Worm (Caenorhabditis elegans) whole organism, L4 larva: ENCODE results near the gene hlh-30.
A peak's percentile ranks its signal among the peaks of the same experiment; 100 is the strongest.

ENCODE experiments used
- D1046.2 ChIP-seq: fragments of 200-800 bp; sonication (Bioruptor generic); IDR thresholded peaks from 2 replicates; pipeline ENCODE4 v1.3.6; 2022; ENCODE audit warnings: missing genetic modification characterization, missing compliant biosample characterization
- F37D6.2 ChIP-seq: sonication (generic microtip); optimal IDR thresholded peaks from 2 replicates; lab custom pipeline; 2016; ENCODE audit warnings: mild to moderate bottlenecking, missing genetic modification characterization, missing compliant biosample characterization
- T20F7.1 ChIP-seq: fragments of 200-800 bp; sonication (Bioruptor generic); optimal IDR thresholded peaks from 2 replicates; lab custom pipeline; 2018; ENCODE audit warnings: mild to moderate bottlenecking, missing genetic modification characterization, missing compliant biosample characterization
- Y48G9A.11 ChIP-seq: fragments of 200-800 bp; sonication (Bioruptor generic); IDR thresholded peaks from 2 replicates; pipeline ENCODE4 v1.3.6; 2022; ENCODE audit warnings: missing genetic modification reagents, missing genetic modification characterization, missing compliant biosample characterization
- Y75B8A.6 ChIP-seq: fragments of 200-800 bp; sonication (Bioruptor generic); IDR thresholded peaks from 2 replicates; pipeline ENCODE4 v1.3.6; 2022; ENCODE audit warnings: missing genetic modification reagents, missing genetic modification characterization, missing compliant biosample characterization
- ZK337.2 ChIP-seq: fragments of 200-800 bp; sonication (Bioruptor generic); IDR thresholded peaks from 2 replicates; pipeline ENCODE4 v1.3.6; 2022; ENCODE audit warnings: missing genetic modification reagents, missing genetic modification characterization, missing compliant biosample characterization
- ama-1 ChIP-seq: fragments of 150-350 bp; optimal IDR thresholded peaks from 2 replicates; lab custom pipeline; 2014; ENCODE audit warnings: inconsistent platforms, mixed read lengths
- ceh-62 ChIP-seq: sonication (generic microtip); optimal IDR thresholded peaks from 2 replicates; lab custom pipeline; 2017; ENCODE audit warnings: missing biosample characterization, missing genetic modification characterization
- ctbp-1 ChIP-seq: fragments of 200-800 bp; sonication (Bioruptor generic); IDR thresholded peaks from 2 replicates; pipeline ENCODE4 v1.3.6; 2022; ENCODE audit warnings: missing genetic modification reagents, missing genetic modification characterization, missing compliant biosample characterization
- daf-12 ChIP-seq: fragments of 150-350 bp; optimal IDR thresholded peaks from 2 replicates; lab custom pipeline; 2014; ENCODE audit warnings: missing biosample characterization, missing genetic modification reagents, missing genetic modification characterization
- daf-19 ChIP-seq: fragments of 200-800 bp; sonication (Bioruptor generic); conservative IDR thresholded peaks from 2 replicates; pipeline ENCODE4 v1.3.6; 2022; ENCODE audit warnings: missing genetic modification characterization, missing compliant biosample characterization
- dmd-9 ChIP-seq: fragments of 200-800 bp; sonication (Bioruptor generic); IDR thresholded peaks from 2 replicates; pipeline ENCODE4 v1.3.6; 2022; ENCODE audit warnings: missing genetic modification reagents, missing genetic modification characterization, missing compliant biosample characterization
- duxl-1 ChIP-seq: sonication (generic microtip); optimal IDR thresholded peaks from 2 replicates; lab custom pipeline; 2016; ENCODE audit warnings: mild to moderate bottlenecking, missing genetic modification characterization, moderate library complexity, missing compliant biosample characterization; ENCODE audit not compliant: poor library complexity
- dve-1 ChIP-seq: sonication (generic microtip); optimal IDR thresholded peaks from 2 replicates; lab custom pipeline; 2017; ENCODE audit warnings: antibody characterized with exemption, mild to moderate bottlenecking, missing genetic modification characterization, missing compliant biosample characterization; ENCODE audit not compliant: insufficient read depth
- fos-1 ChIP-seq: fragments of 150-350 bp; optimal IDR thresholded peaks from 2 replicates; lab custom pipeline; 2014; ENCODE audit warnings: missing biosample characterization, missing genetic modification characterization
- hif-1 ChIP-seq, 2 experiments: sonication (generic microtip); optimal IDR thresholded peaks; 2 replicates each; lab custom pipeline; 2016 to 2017; ENCODE audit warnings: missing compliant biosample characterization in 2 of 2, missing genetic modification characterization in 2 of 2, missing genetic modification reagents in 2 of 2, missing genotype in 2 of 2, mild to moderate bottlenecking in 1 of 2
- hlh-11 ChIP-seq: fragments of 200-800 bp; sonication (Bioruptor generic); optimal IDR thresholded peaks from 2 replicates; lab custom pipeline; 2018; ENCODE audit warnings: mild to moderate bottlenecking, missing genetic modification characterization, missing compliant biosample characterization
- hlh-30 ChIP-seq: sonication (generic microtip); optimal IDR thresholded peaks from 2 replicates; lab custom pipeline; 2017; ENCODE audit warnings: antibody characterized with exemption, mild to moderate bottlenecking, missing genetic modification characterization, missing compliant biosample characterization; ENCODE audit not compliant: insufficient read depth
- hmg-1.1 ChIP-seq: fragments of 200-800 bp; sonication (Bioruptor generic); IDR thresholded peaks from 2 replicates; pipeline ENCODE4 v1.3.6; 2022; ENCODE audit warnings: missing genetic modification reagents, missing genetic modification characterization, missing compliant biosample characterization
- lir-3 ChIP-seq: sonication (generic microtip); optimal IDR thresholded peaks from 2 replicates; lab custom pipeline; 2016; ENCODE audit warnings: mild to moderate bottlenecking, missing genetic modification characterization, missing compliant biosample characterization
- lsy-2 ChIP-seq, 2 experiments: fragments of 150-350 bp in 1 of 2; sonication (generic microtip) in 1 of 2; optimal IDR thresholded peaks; 2 replicates each; lab custom pipeline; 2014 to 2017; ENCODE audit warnings: missing biosample characterization in 2 of 2, missing genetic modification characterization in 2 of 2
- madf-5 ChIP-seq, 2 experiments: fragments of 200-800 bp; sonication (Bioruptor generic); IDR thresholded peaks; 2 replicates each; pipeline ENCODE4 v1.3.6; 2022; ENCODE audit warnings: missing compliant biosample characterization in 2 of 2, missing genetic modification characterization in 2 of 2
- mdl-1 ChIP-seq, 2 experiments: fragments of 150-350 bp in 1 of 2; sonication (generic microtip) in 1 of 2; optimal IDR thresholded peaks; 2 replicates each; lab custom pipeline; 2014 to 2017; ENCODE audit warnings: missing biosample characterization in 2 of 2, missing genetic modification characterization in 2 of 2
- mdt-29 ChIP-seq: fragments of 200-800 bp; sonication (Bioruptor generic); IDR thresholded peaks from 2 replicates; pipeline ENCODE4 v1.3.6; 2022; ENCODE audit warnings: missing genetic modification reagents, missing genetic modification characterization, missing compliant biosample characterization
- mep-1 ChIP-seq: fragments of 150-350 bp; sonication (generic microtip); optimal IDR thresholded peaks from 3 replicates; lab custom pipeline; 2014; ENCODE audit warnings: missing biosample characterization, missing genetic modification characterization
- mes-2 ChIP-seq: sonication (generic microtip); optimal IDR thresholded peaks from 2 replicates; lab custom pipeline; 2016; ENCODE audit warnings: missing genotype, mild to moderate bottlenecking, missing genetic modification characterization, missing compliant biosample characterization; ENCODE audit not compliant: poor library complexity, severe bottlenecking
- mxl-3 ChIP-seq: fragments of 200-800 bp; sonication (Bioruptor generic); optimal IDR thresholded peaks from 2 replicates; lab custom pipeline; 2018; ENCODE audit warnings: mild to moderate bottlenecking, missing genetic modification characterization, missing compliant biosample characterization
- nhr-10 ChIP-seq: fragments of 150-350 bp; optimal IDR thresholded peaks from 2 replicates; lab custom pipeline; 2014; ENCODE audit warnings: missing biosample characterization, missing genetic modification characterization
- nhr-25 ChIP-seq: sonication (generic microtip); optimal IDR thresholded peaks from 2 replicates; lab custom pipeline; 2017; ENCODE audit warnings: missing genetic modification characterization, mild to moderate bottlenecking, missing compliant biosample characterization, antibody characterized with exemption, moderate library complexity, borderline replicate concordance; ENCODE audit not compliant: insufficient read depth
- nhr-28 ChIP-seq: fragments of 150-350 bp; optimal IDR thresholded peaks from 2 replicates; lab custom pipeline; 2014; ENCODE audit warnings: missing biosample characterization, missing genetic modification characterization
- nhr-42 ChIP-seq: fragments of 200-800 bp; sonication (Bioruptor generic); IDR thresholded peaks from 2 replicates; pipeline ENCODE4 v1.3.6; 2022; ENCODE audit warnings: missing genetic modification characterization, missing compliant biosample characterization
- nhr-77 ChIP-seq: fragments of 150-350 bp; optimal IDR thresholded peaks from 2 replicates; lab custom pipeline; 2014; ENCODE audit warnings: missing biosample characterization, missing genetic modification characterization
- pha-4 ChIP-seq, 2 experiments: fragments of 150-350 bp in 1 of 2; fragments of 200-800 bp in 1 of 2; sonication (Bioruptor generic) in 1 of 2; IDR thresholded peaks in 1 of 2; optimal IDR thresholded peaks in 1 of 2; 2 replicates each; pipeline versions ENCODE4 v1.3.6 to Lab custom; 2014 to 2022; ENCODE audit warnings: missing genetic modification characterization in 2 of 2, missing genetic modification reagents in 2 of 2, missing biosample characterization in 1 of 2, missing compliant biosample characterization in 1 of 2
- php-3 ChIP-seq: fragments of 200-800 bp; sonication (Bioruptor generic); IDR thresholded peaks from 2 replicates; pipeline ENCODE4 v1.3.6; 2022; ENCODE audit warnings: missing genetic modification reagents, missing genetic modification characterization, missing compliant biosample characterization
- pqm-1 ChIP-seq: sonication (generic microtip); optimal IDR thresholded peaks from 2 replicates; lab custom pipeline; 2017; ENCODE audit warnings: missing biosample characterization, missing genetic modification characterization
- saeg-2 ChIP-seq: fragments of 200-800 bp; sonication (Bioruptor generic); IDR thresholded peaks from 2 replicates; pipeline ENCODE4 v1.3.6; 2022; ENCODE audit warnings: missing genetic modification reagents, missing genetic modification characterization, missing compliant biosample characterization
- set-16 ChIP-seq: fragments of 200-800 bp; sonication (Bioruptor generic); IDR thresholded peaks from 2 replicates; pipeline ENCODE4 v1.3.6; 2022; ENCODE audit warnings: missing genetic modification reagents, missing genetic modification characterization, missing compliant biosample characterization
- skn-1 ChIP-seq: fragments of 150-350 bp; optimal IDR thresholded peaks from 2 replicates; lab custom pipeline; 2014; ENCODE audit warnings: missing biosample characterization, missing genetic modification characterization
- snpc-1.2 ChIP-seq: fragments of 200-800 bp; sonication (Bioruptor generic); IDR thresholded peaks from 2 replicates; pipeline ENCODE4 v1.3.6; 2022; ENCODE audit warnings: missing genetic modification reagents, missing genetic modification characterization, missing compliant biosample characterization
- tra-1 ChIP-seq: fragments of 200-800 bp; sonication (Bioruptor generic); IDR thresholded peaks from 2 replicates; pipeline ENCODE4 v1.3.6; 2022; ENCODE audit warnings: missing genetic modification reagents, missing genetic modification characterization, missing compliant biosample characterization
- zfp-2 ChIP-seq: sonication (generic microtip); optimal IDR thresholded peaks from 2 replicates; lab custom pipeline; 2016; ENCODE audit warnings: mild to moderate bottlenecking, missing genetic modification characterization, missing compliant biosample characterization
- zip-11 ChIP-seq: fragments of 200-800 bp; sonication (Bioruptor generic); IDR thresholded peaks from 2 replicates; pipeline ENCODE4 v1.3.6; 2022; ENCODE audit warnings: missing genetic modification characterization, missing compliant biosample characterization
- zip-2 ChIP-seq: fragments of 150-350 bp; optimal IDR thresholded peaks from 2 replicates; lab custom pipeline; 2014; ENCODE audit warnings: missing biosample characterization, missing genetic modification characterization

hlh-30 gene

DNA sequence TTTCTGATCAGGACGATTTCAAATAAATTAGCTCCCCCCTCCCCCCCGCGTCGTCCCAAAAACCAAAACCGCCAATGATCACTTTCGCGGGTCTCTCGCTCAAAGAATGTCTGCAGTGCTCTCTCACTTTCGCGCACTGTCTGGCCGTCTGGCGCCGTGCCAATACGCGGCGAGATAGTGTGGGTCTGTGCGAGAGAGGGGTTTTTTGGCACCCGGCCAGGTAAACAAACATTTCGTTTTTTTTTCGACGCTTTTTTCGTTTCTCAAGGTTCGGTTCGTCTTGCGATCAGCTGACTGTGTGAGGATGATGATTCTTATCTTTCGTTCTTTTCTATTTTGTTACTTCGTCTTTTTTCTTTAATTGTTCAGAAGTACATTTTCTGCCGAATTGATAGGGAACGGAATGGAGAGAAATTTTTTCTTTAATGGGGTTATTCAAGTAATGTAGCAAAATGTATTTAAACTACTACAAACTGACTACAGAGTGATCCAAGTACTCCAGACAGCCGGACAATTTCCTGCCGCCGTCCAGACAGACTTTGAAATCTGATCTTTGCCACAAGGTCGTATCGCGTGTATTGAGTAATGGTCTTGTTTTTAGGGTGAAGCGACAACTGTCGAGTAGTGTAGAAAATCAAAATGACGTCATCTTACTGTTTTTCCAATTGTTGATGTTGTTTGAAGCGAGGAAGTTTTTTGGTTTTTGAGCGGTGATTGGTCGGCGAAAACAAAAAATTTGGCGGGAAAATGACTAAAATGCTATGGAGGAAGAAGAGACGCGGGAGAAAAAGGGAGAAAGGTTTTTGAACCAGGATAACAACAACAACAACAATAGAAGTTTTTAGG lies 10.4 kb downstream of the hlh-30 start (continued):
- peak; percentile 46 for TF ChIP-seq nhr-25 (tag; lab: Kevin White, UChicago)
- peak in 1 of 2 experiments; percentile 63 for TF ChIP-seq lsy-2 (tag; optimal IDR thresholded peaks at IDR 0.05; lab: Kevin White, UChicago)
- no peak for TF ChIP-seq ZK337.2
- TF ChIP-seq set-16: peak; percentile 85
- TF ChIP-seq pha-4 (GFP tag; IDR thresholded peaks at IDR 0.05; lab: Robert Waterston, UW): peak; percentile 79
- TF ChIP-seq pha-4 (tag; optimal IDR thresholded peaks at IDR 0.05; lab: Kevin White, UChicago): no peak
- TF ChIP-seq D1046.2 (GFP tag; lab: Robert Waterston, UW): no peak
- TF ChIP-seq dmd-9 (GFP tag; lab: Robert Waterston, UW): no peak
- TF ChIP-seq duxl-1 (tag; lab: Kevin White, UChicago): peak; percentile 23
- TF ChIP-seq mdl-1 (tag; optimal IDR thresholded peaks at IDR 0.05; lab: Kevin White, UChicago): peak in 1 of 2 experiments; percentile 82
- TF ChIP-seq Y48G9A.11 (GFP tag; lab: Robert Waterston, UW): no peak
- no peak for TF ChIP-seq fos-1 (tag; lab: Kevin White, UChicago)
- peak; percentile 90 for TF ChIP-seq dve-1 (tag; lab: Kevin White, UChicago)
- TF ChIP-seq nhr-10 (tag; lab: Kevin White, UChicago): peak; percentile 23
- no peak for TF ChIP-seq daf-19 (GFP tag; lab: Robert Waterston, UW)
- TF ChIP-seq mep-1: peak; percentile 80
- TF ChIP-seq mxl-3 (GFP tag; lab: Kevin White, UChicago): peak; percentile 5
- no peak for TF ChIP-seq mdt-29 (GFP tag; lab: Robert Waterston, UW)
- TF ChIP-seq saeg-2 (GFP tag; lab: Robert Waterston, UW): peak; percentile 14; the same call in 1 of the 2 replicates
- peak; percentile 37; the same call in 1 of the 2 replicates for TF ChIP-seq ctbp-1 (GFP tag; lab: Robert Waterston, UW)
- no peak for TF ChIP-seq T20F7.1
- TF ChIP-seq tra-1 (GFP tag; lab: Robert Waterston, UW): peak; percentile 86
- TF ChIP-seq mes-2 (tag; lab: Kevin White, UChicago): peak; percentile 80
- no peak for TF ChIP-seq lir-3 (tag; lab: Kevin White, UChicago)
- TF ChIP-seq nhr-28: peak; percentile 93
- peak; percentile 93 for TF ChIP-seq hlh-11 (tag; lab: Kevin White, UChicago)
- no peak for TF ChIP-seq nhr-42
- peak; percentile 20 for TF ChIP-seq pqm-1 (tag; lab: Kevin White, UChicago)
- TF ChIP-seq daf-12 (tag; lab: Kevin White, UChicago): no peak
- TF ChIP-seq nhr-77 (tag; lab: Kevin White, UChicago): peak; percentile 84

DNA sequence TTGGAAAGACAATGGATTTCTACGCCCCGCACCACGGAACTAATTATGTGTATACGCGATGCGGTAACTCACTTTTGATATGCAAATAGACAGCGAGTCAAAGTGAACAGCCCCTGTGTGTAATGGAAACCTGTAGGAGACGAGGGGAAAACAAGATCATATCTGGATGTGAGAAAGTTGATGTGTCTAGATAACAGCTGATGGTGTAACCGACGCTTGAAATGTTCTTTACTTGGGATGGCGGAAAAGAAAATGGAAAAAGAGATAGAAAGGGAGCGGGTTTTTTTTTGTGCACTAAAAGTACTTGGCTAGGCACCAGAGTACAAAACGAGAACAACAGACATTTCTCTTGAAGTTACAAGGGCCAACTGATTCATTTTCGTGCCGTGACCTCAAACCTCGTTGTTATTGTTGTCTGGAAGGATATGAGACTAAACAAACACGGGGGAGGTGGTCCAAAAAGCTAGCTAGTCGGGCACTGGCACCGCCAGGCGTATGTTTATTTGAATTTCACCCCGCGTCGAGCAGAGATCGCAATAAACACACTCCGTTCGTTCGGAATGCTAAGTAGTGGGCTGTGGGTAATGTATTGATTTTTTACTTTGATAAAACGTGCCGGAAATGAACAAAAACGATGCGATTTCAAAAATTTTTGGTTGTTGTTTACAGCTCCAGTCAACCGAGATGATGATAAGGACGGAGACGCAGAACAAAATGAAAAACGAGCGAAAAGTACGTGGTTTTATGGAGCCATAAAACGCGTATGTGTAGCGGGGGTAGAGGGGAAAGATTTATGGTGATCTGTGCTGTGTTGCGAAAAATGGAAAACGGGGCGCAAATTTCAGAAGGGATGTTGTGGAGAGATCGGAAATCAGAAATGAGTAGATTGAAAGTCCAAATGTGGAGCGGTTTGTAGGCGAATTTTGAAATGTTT lies 12.6 kb downstream of the hlh-30 start:
- no peak for TF ChIP-seq mep-1
- TF ChIP-seq skn-1 (tag; lab: Kevin White, UChicago): no peak
- no peak for TF ChIP-seq ama-1 (lab: Kevin White, UChicago)
- TF ChIP-seq ceh-62 (tag; lab: Kevin White, UChicago): no peak
- TF ChIP-seq php-3: peak; percentile 92
- TF ChIP-seq pha-4 (GFP tag; IDR thresholded peaks at IDR 0.05; lab: Robert Waterston, UW): no peak
- TF ChIP-seq pha-4 (tag; optimal IDR thresholded peaks at IDR 0.05; lab: Kevin White, UChicago): peak; percentile 76
- TF ChIP-seq lsy-2 (tag; optimal IDR thresholded peaks at IDR 0.05; lab: Kevin White, UChicago): no peak
- no peak for TF ChIP-seq duxl-1 (tag; lab: Kevin White, UChicago)
- TF ChIP-seq madf-5 (GFP tag; IDR thresholded peaks at IDR 0.05; lab: Robert Waterston, UW): no peak
- no peak for TF ChIP-seq zfp-2 (tag; lab: Kevin White, UChicago)
- TF ChIP-seq mxl-3 (GFP tag; lab: Kevin White, UChicago): no peak
- TF ChIP-seq hif-1 (tag; optimal IDR thresholded peaks at IDR 0.05; lab: Kevin White, UChicago): peak in 1 of 2 experiments; percentile 68
- no peak for TF ChIP-seq hlh-30
- TF ChIP-seq Y75B8A.6 (GFP tag; lab: Robert Waterston, UW): no peak
- no peak for TF ChIP-seq zip-11 (GFP tag; lab: Robert Waterston, UW)
- TF ChIP-seq nhr-77 (tag; lab: Kevin White, UChicago): peak; percentile 24
- no peak for TF ChIP-seq zip-2 (tag; lab: Kevin White, UChicago)
- TF ChIP-seq dve-1 (tag; lab: Kevin White, UChicago): peak; percentile 50
- no peak for TF ChIP-seq F37D6.2
- TF ChIP-seq hmg-1.1 (GFP tag; lab: Robert Waterston, UW): no peak
- TF ChIP-seq mdl-1 (tag; optimal IDR thresholded peaks at IDR 0.05; lab: Kevin White, UChicago): peak; percentile 1 to 34
- TF ChIP-seq pqm-1 (tag; lab: Kevin White, UChicago): peak; percentile 31
- TF ChIP-seq snpc-1.2 (GFP tag; lab: Robert Waterston, UW): no peak
